Worm (Caenorhabditis elegans) whole organism, L1 larva: ENCODE data around the gene ekl-5.

Experiments used
- aly-2 ChIP-seq: fragments of 150-350 bp; optimal IDR thresholded peaks from 2 replicates; lab custom pipeline; 2014; ENCODE audit warnings: missing biosample characterization, missing genetic modification characterization
- ama-1 ChIP-seq: fragments of 150-350 bp; optimal IDR thresholded peaks from 2 replicates; lab custom pipeline; 2014
- blmp-1 ChIP-seq: fragments of 150-350 bp; optimal IDR thresholded peaks from 2 replicates; lab custom pipeline; 2014; ENCODE audit warnings: missing biosample characterization, missing genetic modification characterization
- ces-1 ChIP-seq: fragments of 150-350 bp; optimal IDR thresholded peaks from 2 replicates; lab custom pipeline; 2014; ENCODE audit warnings: missing biosample characterization, missing genetic modification reagents, missing genetic modification characterization
- fkh-10 ChIP-seq: sonication (generic microtip); optimal IDR thresholded peaks from 2 replicates; lab custom pipeline; 2017; ENCODE audit warnings: missing biosample characterization, missing genetic modification reagents, missing genetic modification characterization
- fos-1 ChIP-seq: fragments of 150-350 bp; optimal IDR thresholded peaks from 2 replicates; lab custom pipeline; 2014; ENCODE audit warnings: missing biosample characterization, missing genetic modification characterization
- lin-15B ChIP-seq: fragments of 150-350 bp; sonication (generic microtip); optimal IDR thresholded peaks from 3 replicates; lab custom pipeline; 2014; ENCODE audit warnings: missing biosample characterization, missing genetic modification characterization
- nhr-11 ChIP-seq: fragments of 150-350 bp; optimal IDR thresholded peaks from 2 replicates; lab custom pipeline; 2014; ENCODE audit warnings: missing biosample characterization, missing genetic modification characterization
- nhr-20 ChIP-seq: sonication (generic microtip); optimal IDR thresholded peaks from 2 replicates; lab custom pipeline; 2016; ENCODE audit warnings: mild to moderate bottlenecking, missing genetic modification characterization, missing compliant biosample characterization
- skn-1 ChIP-seq: fragments of 150-350 bp; optimal IDR thresholded peaks from 2 replicates; lab custom pipeline; 2014; ENCODE audit warnings: missing biosample characterization, missing genetic modification characterization
- snu-23 ChIP-seq: sonication (generic microtip); optimal IDR thresholded peaks from 2 replicates; lab custom pipeline; 2016; ENCODE audit warnings: missing genetic modification characterization, missing compliant biosample characterization
- unc-30 ChIP-seq: sonication (generic microtip); optimal IDR thresholded peaks from 2 replicates; lab custom pipeline; 2017; ENCODE audit warnings: missing biosample characterization, missing genetic modification characterization

DNA sequence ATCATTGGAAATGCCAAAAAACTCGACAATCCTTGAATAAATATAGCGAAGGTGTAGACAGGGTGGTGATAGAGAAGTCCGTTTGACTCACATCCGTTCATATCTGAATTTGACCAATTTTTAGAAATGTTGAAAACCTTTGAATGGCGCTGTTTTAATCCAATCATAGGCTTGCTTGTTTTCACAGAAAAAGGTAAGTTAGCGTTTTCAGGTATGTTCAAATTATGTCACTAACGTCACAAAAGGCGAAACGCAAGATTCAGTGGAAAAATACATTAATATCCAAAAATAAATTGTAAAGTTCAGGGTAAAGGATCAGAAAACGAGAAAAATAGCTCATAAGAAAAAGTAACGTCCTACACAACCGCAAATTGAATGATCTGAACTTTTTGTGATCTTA, 16.9 kb downstream of the ekl-5 start, which contains the start of gene sra-38:
- TF ChIP-seq skn-1 (tag; lab: Kevin White, UChicago) (no peak), blmp-1 (tag; lab: Kevin White, UChicago) (no peak), ces-1 (no peak), fkh-10 (GFP tag; lab: Kevin White, UChicago) (no peak), snu-23 (GFP tag; lab: Kevin White, UChicago) (no peak), fos-1 (no peak), aly-2 (tag; lab: Kevin White, UChicago) (no peak), ama-1 (lab: Kevin White, UChicago) (no peak), unc-30 (tag; lab: Kevin White, UChicago) (no peak), lin-15B (tag; lab: Kevin White, UChicago) (no peak), nhr-11 (tag; lab: Kevin White, UChicago) (no peak), nhr-20 (tag; lab: Kevin White, UChicago) (no peak)
